Fruit fly (Drosophila melanogaster): Measurements from ENCODE around the gene CG11584.

- TF ChIP-seq psq (optimal IDR thresholded peaks at IDR 0.05) = no peak
- no peak for TF ChIP-seq usp (GFP tag; optimal IDR thresholded peaks at IDR 0.05)
- TF ChIP-seq CG8478 (optimal IDR thresholded peaks at IDR 0.05) = no peak
- TF ChIP-seq Dll (optimal IDR thresholded peaks at IDR 0.05) = no peak
Observed at dm6 chrX:14226093-14226492, 45.3 kb downstream of the CG11584 start, which contains the start of gene mRpL38.
